Fruit fly (Drosophila melanogaster) whole organism, embryonic: ENCODE data around the gene UBL3.

Source experiments
- CG11695 ChIP-seq: fragments of 200-800 bp; sonication (Bioruptor generic); IDR thresholded peaks from 3 replicates; pipeline ENCODE4 v1.3.6; 2022; ENCODE audit warnings: missing biosample characterization, missing genetic modification characterization
- CG30431 ChIP-seq: fragments of 200-800 bp; sonication (Bioruptor generic); optimal IDR thresholded peaks from 2 replicates; lab custom pipeline; 2017; ENCODE audit warnings: missing biosample characterization, missing genetic modification characterization
- CrebB ChIP-seq: fragments of 200-800 bp; sonication (Bioruptor generic); optimal IDR thresholded peaks from 3 replicates; lab custom pipeline; 2018; ENCODE audit warnings: missing biosample characterization, mild to moderate bottlenecking, missing genetic modification characterization
- Dp ChIP-seq: fragments of 200-800 bp; sonication (Bioruptor generic); optimal IDR thresholded peaks from 2 replicates; lab custom pipeline; 2018; ENCODE audit warnings: missing biosample characterization, mild to moderate bottlenecking, missing genetic modification characterization, moderate library complexity
- hbn ChIP-seq: fragments of 200-800 bp; sonication (Bioruptor generic); IDR thresholded peaks from 2 replicates; pipeline ENCODE4 v1.3.6; 2022; ENCODE audit warnings: missing biosample characterization, missing genetic modification characterization; ENCODE audit not compliant: partially characterized antibody

DNA sequence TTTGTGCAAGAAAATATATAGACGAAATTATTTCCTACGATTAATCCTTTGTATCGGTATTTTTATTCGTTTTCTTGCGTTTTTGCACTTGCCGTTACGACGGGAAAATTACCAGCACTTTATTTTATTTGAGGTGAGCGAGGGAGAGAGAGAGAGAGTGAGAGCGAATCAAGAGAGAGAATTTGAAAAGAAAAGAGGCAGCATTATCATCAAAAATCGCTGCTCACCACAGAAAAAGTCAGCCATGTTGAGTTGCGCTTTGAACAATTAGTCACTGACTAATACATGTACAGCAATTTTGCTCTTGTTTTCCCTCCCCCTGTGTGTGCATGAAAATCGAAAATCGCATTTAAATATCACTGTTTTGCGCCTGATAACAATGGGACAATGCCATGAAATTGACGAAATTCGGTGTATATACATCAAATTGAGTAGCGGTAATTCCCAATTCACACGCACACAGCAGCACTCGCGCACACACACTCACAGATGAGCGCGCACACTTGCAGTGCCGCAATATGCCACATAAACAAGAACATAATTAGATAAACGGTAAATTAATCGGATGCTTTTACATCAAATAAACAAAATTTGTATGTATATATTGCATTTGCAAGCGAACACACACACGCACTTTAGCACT is 18.3 kb downstream of the UBL3 start:
- TF ChIP-seq CrebB (tag; lab: Kevin White, UChicago) (no peak), Dp (no peak), hbn (GFP tag; lab: Robert Waterston, UW) (peak; percentile 39; the same call in 1 of the 2 replicates), CG11695 (GFP tag; lab: Robert Waterston, UW) (no peak), CG30431 (GFP tag; lab: Kevin White, UChicago) (no peak)
